Fruit fly (Drosophila melanogaster): ENCODE data around the gene eIF4G1.

DNA sequence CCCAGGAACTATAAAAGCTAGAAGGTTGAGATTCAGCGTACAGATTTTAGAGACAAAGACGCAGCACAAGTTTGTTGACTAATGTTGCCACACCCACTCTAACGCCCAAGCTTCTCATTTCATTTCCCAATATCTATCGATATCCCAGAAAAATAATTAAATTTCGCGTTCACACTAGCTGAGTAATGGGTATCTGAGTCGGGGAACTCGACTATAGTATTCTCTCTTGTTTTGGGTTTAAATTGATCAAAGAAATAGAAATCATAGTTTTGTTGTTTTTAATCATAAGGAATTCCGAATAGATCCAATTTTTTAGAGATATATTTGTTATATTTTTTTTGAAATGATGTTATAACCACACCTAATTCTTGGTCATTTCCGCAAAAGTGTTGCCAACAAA, 32.7 kb upstream of the eIF4G1 start:
- no peak for TF ChIP-seq sna (GFP tag; IDR thresholded peaks at IDR 0.05; ENCODE audit: partially characterized antibody)
- no peak for TF ChIP-seq sens-2 (GFP tag; IDR thresholded peaks at IDR 0.05)
- no peak for TF ChIP-seq kni (GFP tag; optimal IDR thresholded peaks at IDR 0.05)
- TF ChIP-seq Rfx (GFP tag; IDR thresholded peaks at IDR 0.05) = no peak
- no peak for TF ChIP-seq CG10274 (GFP tag; optimal IDR thresholded peaks at IDR 0.05)
- no peak for TF ChIP-seq Sox102F (GFP tag; optimal IDR thresholded peaks at IDR 0.05)
- TF ChIP-seq psq (GFP tag; optimal IDR thresholded peaks at IDR 0.05) = no peak
- no peak for TF ChIP-seq CG4360 (GFP tag; IDR thresholded peaks at IDR 0.05)
